Fruit fly (Drosophila melanogaster): ENCODE measurements around the gene tnc.

tnc gene

DNA sequence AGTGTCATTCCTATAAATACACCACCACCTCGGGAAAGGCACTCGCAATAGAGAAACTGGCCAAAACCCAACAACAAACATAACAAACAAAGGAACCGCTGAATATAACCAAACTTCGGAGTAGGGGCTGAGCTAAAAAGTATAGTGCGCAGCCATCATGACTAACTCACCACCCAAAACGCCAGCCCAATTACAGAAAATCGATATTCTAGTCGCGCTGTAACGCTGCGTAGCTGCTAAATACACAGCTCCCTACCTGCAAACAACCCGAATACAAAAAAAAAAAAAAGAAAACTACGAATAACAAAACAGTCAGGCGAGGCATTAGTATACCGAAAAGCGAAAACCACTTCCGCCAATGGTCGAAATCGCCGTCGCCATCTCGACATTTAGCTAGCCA lies 66.5 kb downstream of the tnc start:
- TF ChIP-seq CG15336 (GFP tag; IDR thresholded peaks at IDR 0.05) (no peak), fkh (GFP tag; optimal IDR thresholded peaks at IDR 0.05) (peak; percentile 0)

dm6 chr3R:25051441-25052097 lies 67.4 kb downstream of the tnc start:
- TF ChIP-seq CG15336 (GFP tag; IDR thresholded peaks at IDR 0.05) (peak; percentile 86), salr (GFP tag; optimal IDR thresholded peaks at IDR 0.05) (peak in 1 of 2 experiments; percentile 39), esn (GFP tag; optimal IDR thresholded peaks at IDR 0.05) (no peak), CG6276 (GFP tag; optimal IDR thresholded peaks at IDR 0.05) (peak; percentile 68), Ets21C (GFP tag; optimal IDR thresholded peaks at IDR 0.05) (no peak), Lpt (GFP tag; optimal IDR thresholded peaks at IDR 0.05) (peak; percentile 64), CG11294 (GFP tag; IDR thresholded peaks at IDR 0.05) (peak; percentile 7; the same call in 1 of the 2 replicates), Sox102F (GFP tag; optimal IDR thresholded peaks at IDR 0.05) (no peak), CG3032 (tag; optimal IDR thresholded peaks at IDR 0.05) (no peak), CG8119 (GFP tag; IDR thresholded peaks at IDR 0.05) (peak; percentile 78; the same call in 2 of the 3 replicates), acj6 (GFP tag; optimal IDR thresholded peaks at IDR 0.05) (peak; percentile 17), Sox14 (GFP tag; optimal IDR thresholded peaks at IDR 0.05) (peak; percentile 31), Hr39 (GFP tag; optimal IDR thresholded peaks at IDR 0.05) (no peak), OdsH (GFP tag; optimal IDR thresholded peaks at IDR 0.05) (peak; percentile 48), CG11762 (GFP tag; optimal IDR thresholded peaks at IDR 0.05; ENCODE audit: insufficient read depth) (no peak), Eip78C (GFP tag) (peak; percentile 81), CG10669 (GFP tag; optimal IDR thresholded peaks at IDR 0.05) (no peak), achi (GFP tag; optimal IDR thresholded peaks at IDR 0.05) (peak; percentile 30), pdm3 (GFP tag; optimal IDR thresholded peaks at IDR 0.05) (peak; percentile 52), CG6163 (GFP tag; IDR thresholded peaks at IDR 0.05) (peak; percentile 68; the same call in 2 of the 3 replicates), CG3919 (GFP tag; optimal IDR thresholded peaks at IDR 0.05) (no peak), CG10631 (GFP tag; optimal IDR thresholded peaks at IDR 0.05) (peak; percentile 24), CG16779 (tag; optimal IDR thresholded peaks at IDR 0.05) (peak; percentile 25), CG9139 (GFP tag; optimal IDR thresholded peaks at IDR 0.05) (no peak), Ets96B (tag; optimal IDR thresholded peaks at IDR 0.05) (no peak), dac (GFP tag; optimal IDR thresholded peaks at IDR 0.05) (peak; percentile 4), Hr4 (GFP tag; optimal IDR thresholded peaks at IDR 0.05) (peak; percentile 81), vri (GFP tag; optimal IDR thresholded peaks at IDR 0.05) (peak; percentile 66)

DNA sequence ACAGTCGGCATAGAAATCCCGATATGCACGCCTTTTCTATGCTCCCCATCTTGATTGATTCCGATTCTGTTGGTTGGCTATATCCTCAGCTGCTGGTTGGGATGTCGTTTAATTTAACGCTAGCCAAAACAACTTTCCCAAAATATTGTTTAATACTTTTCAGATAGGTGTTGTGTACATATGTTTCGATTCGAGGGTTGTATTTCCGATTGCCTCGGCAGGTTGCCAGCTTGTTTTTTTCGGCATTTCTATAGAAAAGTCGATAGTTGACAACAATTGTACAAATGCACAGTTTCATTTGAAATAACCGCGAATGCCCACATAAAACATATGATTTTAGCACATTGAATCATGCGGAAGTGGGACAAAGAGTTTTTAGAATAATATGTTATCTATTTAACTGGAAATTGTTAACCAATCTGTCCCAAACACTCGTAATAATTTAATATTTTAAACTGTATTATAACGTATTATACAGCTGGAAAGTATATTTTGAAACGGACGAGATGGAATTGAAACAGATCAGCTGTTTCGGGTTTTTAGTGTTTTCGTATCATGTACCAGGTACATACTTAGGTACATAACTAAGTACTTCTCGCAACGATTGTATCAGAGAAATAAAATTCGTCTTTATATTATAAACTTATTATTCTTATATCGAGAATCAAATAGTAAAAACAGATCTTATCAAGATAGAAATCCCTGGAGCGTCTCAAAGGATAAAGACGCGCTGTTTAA lies 70.4 kb downstream of the tnc start, which contains the start of gene CG31109:
TSS of gene CG31109 (minus strand) at position 203 of the 738 bp plus-strand sequence.
- TF ChIP-seq esn (GFP tag; optimal IDR thresholded peaks at IDR 0.05) (peak; percentile 32), Eip78C (GFP tag) (peak; percentile 59), Sox14 (GFP tag; optimal IDR thresholded peaks at IDR 0.05) (no peak), Blimp-1 (GFP tag; optimal IDR thresholded peaks at IDR 0.05) (no peak), CG6276 (GFP tag; optimal IDR thresholded peaks at IDR 0.05) (no peak), CG10669 (GFP tag; optimal IDR thresholded peaks at IDR 0.05) (no peak), CG8632 (GFP tag; optimal IDR thresholded peaks at IDR 0.05) (no peak), vri (GFP tag; optimal IDR thresholded peaks at IDR 0.05) (no peak), eg (GFP tag; IDR thresholded peaks at IDR 0.05) (no peak), CG1621 (tag; optimal IDR thresholded peaks at IDR 0.05) (no peak), CG31627 (GFP tag; optimal IDR thresholded peaks at IDR 0.05) (peak; percentile 12), topi (GFP tag; optimal IDR thresholded peaks at IDR 0.05) (no peak), ss (GFP tag; optimal IDR thresholded peaks at IDR 0.05) (no peak), fkh (GFP tag; optimal IDR thresholded peaks at IDR 0.05) (peak; percentile 85), achi (GFP tag; optimal IDR thresholded peaks at IDR 0.05) (no peak), lz (GFP tag; optimal IDR thresholded peaks at IDR 0.05) (peak; percentile 12), Gug (GFP tag; IDR thresholded peaks at IDR 0.05) (no peak), CG11762 (GFP tag; optimal IDR thresholded peaks at IDR 0.05; ENCODE audit: insufficient read depth) (no peak), Hr4 (GFP tag; optimal IDR thresholded peaks at IDR 0.05) (peak; percentile 8), Eip93F (GFP tag; optimal IDR thresholded peaks at IDR 0.05) (peak; percentile 18), CG10631 (GFP tag; optimal IDR thresholded peaks at IDR 0.05) (no peak), Sox102F (GFP tag; optimal IDR thresholded peaks at IDR 0.05) (no peak), CG4318 (GFP tag; optimal IDR thresholded peaks at IDR 0.05) (no peak), Lpt (GFP tag; optimal IDR thresholded peaks at IDR 0.05) (no peak)

All from whole organism, prepupa.